Fruit fly (Drosophila melanogaster) whole organism, embryonic: ENCODE measurements around the gene CG6497.

Experiments
- Abd-B ChIP-seq: fragments of 200-800 bp; sonication (Bioruptor generic); optimal IDR thresholded peaks from 2 replicates; lab custom pipeline; 2018; ENCODE audit warnings: missing biosample characterization, mild to moderate bottlenecking, missing genetic modification characterization, moderate library complexity
- Adf1 ChIP-seq: fragments of 200-800 bp; sonication (Bioruptor generic); IDR thresholded peaks from 2 replicates; pipeline ENCODE4 v1.3.6; 2022; ENCODE audit warnings: missing biosample characterization, missing genetic modification characterization
- Aef1 ChIP-seq: fragments of 200-800 bp; sonication (Bioruptor generic); IDR thresholded peaks from 3 replicates; pipeline ENCODE4 v1.3.6; 2022; ENCODE audit warnings: missing biosample characterization, missing genetic modification characterization
- Atf3 ChIP-seq: fragments of 200-800 bp; sonication (Bioruptor generic); optimal IDR thresholded peaks from 3 replicates; lab custom pipeline; 2016; ENCODE audit warnings: missing biosample characterization, missing genetic modification characterization
- CG11504 ChIP-seq: fragments of 200-800 bp; sonication (Bioruptor generic); optimal IDR thresholded peaks from 3 replicates; lab custom pipeline; 2019; ENCODE audit warnings: missing biosample characterization, mild to moderate bottlenecking, missing genetic modification characterization, moderate library complexity
- CG12155 ChIP-seq: fragments of 200-800 bp; sonication (Bioruptor generic); optimal IDR thresholded peaks from 3 replicates; lab custom pipeline; 2016; ENCODE audit warnings: missing biosample characterization, missing genetic modification characterization
- CG13296 ChIP-seq: fragments of 200-800 bp; sonication (Bioruptor generic); optimal IDR thresholded peaks from 3 replicates; lab custom pipeline; 2018; ENCODE audit warnings: missing biosample characterization, mild to moderate bottlenecking, missing genetic modification characterization
- CG17359 ChIP-seq: fragments of 200-800 bp; sonication (Bioruptor generic); optimal IDR thresholded peaks from 3 replicates; lab custom pipeline; 2018; ENCODE audit warnings: missing biosample characterization, mild to moderate bottlenecking, missing genetic modification characterization, moderate library complexity
- CG17385 ChIP-seq: fragments of 200-800 bp; sonication (Bioruptor generic); optimal IDR thresholded peaks from 3 replicates; lab custom pipeline; 2018; ENCODE audit warnings: missing biosample characterization, mild to moderate bottlenecking, missing genetic modification characterization
- CG42726 ChIP-seq: fragments of 200-800 bp; sonication (Bioruptor generic); IDR thresholded peaks from 2 replicates; pipeline ENCODE4 v1.3.6; 2022; ENCODE audit warnings: missing biosample characterization, missing genetic modification characterization; ENCODE audit not compliant: partially characterized antibody
- CG4854 ChIP-seq: fragments of 200-800 bp; sonication (Bioruptor generic); optimal IDR thresholded peaks from 2 replicates; lab custom pipeline; 2016; ENCODE audit warnings: missing biosample characterization, missing genetic modification characterization, inconsistent platforms
- CG9932 ChIP-seq: fragments of 200-800 bp; sonication (Bioruptor generic); IDR thresholded peaks from 2 replicates; pipeline ENCODE4 v1.3.6; 2022; ENCODE audit warnings: missing biosample characterization, missing genetic modification characterization
- CoRest ChIP-seq: fragments of 200-800 bp; sonication (Bioruptor generic); optimal IDR thresholded peaks from 3 replicates; lab custom pipeline; 2018; ENCODE audit warnings: missing biosample characterization, mild to moderate bottlenecking, missing genetic modification characterization, moderate library complexity
- Fer1 ChIP-seq: fragments of 200-800 bp; sonication (Bioruptor generic); optimal IDR thresholded peaks from 2 replicates; lab custom pipeline; 2017; ENCODE audit warnings: missing biosample characterization, mild to moderate bottlenecking, missing genetic modification characterization
- GATAe ChIP-seq: fragments of 200-800 bp; sonication (Bioruptor generic); conservative IDR thresholded peaks from 2 replicates; pipeline ENCODE4 v1.3.6; 2022; ENCODE audit warnings: missing biosample characterization, missing genetic modification characterization
- Hand ChIP-seq: fragments of 200-800 bp; sonication (Bioruptor generic); optimal IDR thresholded peaks from 2 replicates; lab custom pipeline; 2017; ENCODE audit warnings: mild to moderate bottlenecking, missing biosample characterization, missing genetic modification reagents, missing genetic modification characterization
- HmgZ ChIP-seq: fragments of 200-800 bp; sonication (Bioruptor generic); optimal IDR thresholded peaks from 2 replicates; lab custom pipeline; 2018; ENCODE audit warnings: missing biosample characterization, mild to moderate bottlenecking, missing genetic modification characterization
- Jarid2 ChIP-seq: fragments of 200-800 bp; sonication (Bioruptor generic); optimal IDR thresholded peaks from 3 replicates; lab custom pipeline; 2017; ENCODE audit warnings: mild to moderate bottlenecking, missing biosample characterization, missing genetic modification reagents, missing genetic modification characterization
- Lpt ChIP-seq: fragments of >200 bp; optimal IDR thresholded peaks from 2 replicates; lab custom pipeline; 2018; ENCODE audit warnings: missing biosample characterization, missing genetic modification characterization
- Rfx ChIP-seq: fragments of 200-800 bp; sonication (Bioruptor generic); IDR thresholded peaks from 2 replicates; pipeline ENCODE4 v1.3.6; 2022; ENCODE audit warnings: missing biosample characterization, missing genetic modification characterization
- Xbp1 ChIP-seq: fragments of 200-800 bp; sonication (Bioruptor generic); optimal IDR thresholded peaks from 3 replicates; lab custom pipeline; 2016; ENCODE audit warnings: missing biosample characterization, mild to moderate bottlenecking, missing genetic modification characterization
- ash1 ChIP-seq: fragments of 200-800 bp; sonication (Bioruptor generic); optimal IDR thresholded peaks from 2 replicates; lab custom pipeline; 2018; ENCODE audit warnings: missing biosample characterization, mild to moderate bottlenecking, missing genetic modification characterization
- bab2 ChIP-seq: fragments of 200-800 bp; sonication (Bioruptor generic); optimal IDR thresholded peaks from 2 replicates; lab custom pipeline; 2016; ENCODE audit warnings: missing biosample characterization, missing genetic modification characterization
- bsh ChIP-seq, 2 experiments: fragments of 200-800 bp; sonication (Bioruptor generic); optimal IDR thresholded peaks; 2 replicates each; lab custom pipeline; 2017 to 2018; ENCODE audit warnings: mild to moderate bottlenecking in 2 of 2, missing biosample characterization in 2 of 2, missing genetic modification characterization in 2 of 2, moderate library complexity in 1 of 2
- chif ChIP-seq, 2 experiments: fragments of 200-800 bp; sonication (Bioruptor generic); optimal IDR thresholded peaks; 3 replicates each; lab custom pipeline; 2016; ENCODE audit warnings: missing biosample characterization in 2 of 2, missing genetic modification characterization in 2 of 2
- croc ChIP-seq: fragments of 200-800 bp; sonication (Bioruptor generic); conservative IDR thresholded peaks from 3 replicates; pipeline ENCODE4 v1.3.6; 2022; ENCODE audit warnings: missing biosample characterization, missing genetic modification characterization
- crp ChIP-seq, 2 experiments: fragments of 200-800 bp; sonication (Bioruptor generic); optimal IDR thresholded peaks; 2 replicates in 1 of 2; 3 replicates in 1 of 2; lab custom pipeline; 2017; ENCODE audit warnings: missing biosample characterization in 2 of 2, missing genetic modification characterization in 2 of 2, mild to moderate bottlenecking in 1 of 2, moderate library complexity in 1 of 2
- dpn ChIP-seq, 2 experiments: fragments of 200-800 bp; sonication (Bioruptor generic); optimal IDR thresholded peaks; 3 replicates each; lab custom pipeline; 2016; ENCODE audit warnings: missing biosample characterization in 2 of 2, missing genetic modification characterization in 2 of 2
- en ChIP-seq: fragments of 200-800 bp; sonication (Bioruptor generic); optimal IDR thresholded peaks from 2 replicates; lab custom pipeline; 2016; ENCODE audit warnings: missing biosample characterization, missing genetic modification characterization
- fru ChIP-seq: fragments of >200 bp; optimal IDR thresholded peaks from 2 replicates; lab custom pipeline; 2017
- gro ChIP-seq: fragments of 200-800 bp; sonication (Bioruptor generic); optimal IDR thresholded peaks from 2 replicates; lab custom pipeline; 2016; ENCODE audit warnings: missing biosample characterization, missing genetic modification characterization
- gsb-n ChIP-seq: fragments of 200-800 bp; sonication (Bioruptor generic); optimal IDR thresholded peaks from 3 replicates; lab custom pipeline; 2018; ENCODE audit warnings: missing biosample characterization, mild to moderate bottlenecking, missing genetic modification characterization
- lab ChIP-seq: fragments of 200-800 bp; sonication (Bioruptor generic); optimal IDR thresholded peaks from 3 replicates; lab custom pipeline; 2017; ENCODE audit warnings: missing biosample characterization, missing genetic modification characterization, mild to moderate bottlenecking, moderate library complexity, missing genetic modification reagents
- lbe ChIP-seq: fragments of 200-800 bp; sonication (Bioruptor generic); optimal IDR thresholded peaks from 2 replicates; lab custom pipeline; 2016; ENCODE audit warnings: missing biosample characterization, mild to moderate bottlenecking, missing genetic modification characterization
- lmd ChIP-seq: fragments of 200-800 bp; sonication (Bioruptor generic); IDR thresholded peaks from 2 replicates; pipeline ENCODE4 v1.3.6; 2022; ENCODE audit warnings: missing biosample characterization, missing genetic modification characterization
- mam ChIP-seq: fragments of 200-800 bp; sonication (Bioruptor generic); optimal IDR thresholded peaks from 3 replicates; lab custom pipeline; 2016; ENCODE audit warnings: missing biosample characterization, missing genetic modification characterization
- nom ChIP-seq: fragments of 200-800 bp; sonication (Bioruptor generic); optimal IDR thresholded peaks from 2 replicates; lab custom pipeline; 2017; ENCODE audit warnings: missing biosample characterization, missing genetic modification characterization, mild to moderate bottlenecking, moderate library complexity, missing genetic modification reagents
- onecut ChIP-seq: fragments of 200-800 bp; sonication (Bioruptor generic); IDR thresholded peaks from 2 replicates; pipeline ENCODE4 v1.3.6; 2022; ENCODE audit warnings: missing biosample characterization, missing genetic modification characterization
- org-1 ChIP-seq: fragments of 200-800 bp; sonication (Bioruptor generic); optimal IDR thresholded peaks from 2 replicates; lab custom pipeline; 2017; ENCODE audit warnings: missing biosample characterization, missing genetic modification characterization
- pnt ChIP-seq: fragments of 200-800 bp; sonication (Bioruptor generic); optimal IDR thresholded peaks from 3 replicates; lab custom pipeline; 2016; ENCODE audit warnings: missing biosample characterization, missing genetic modification characterization
- prd ChIP-seq, 3 experiments: fragments of >200 bp in 2 of 3; fragments of 200-800 bp in 1 of 3; sonication (Bioruptor generic) in 1 of 3; optimal IDR thresholded peaks in 2 of 3; IDR thresholded peaks in 1 of 3; 2 replicates in 2 of 3; 3 replicates in 1 of 3; pipeline versions ENCODE4 v1.3.6 to Lab custom; 2017 to 2022; ENCODE audit warnings: missing biosample characterization in 1 of 3, missing genetic modification characterization in 1 of 3
- pum ChIP-seq: fragments of 200-800 bp; sonication (Bioruptor generic); optimal IDR thresholded peaks from 2 replicates; lab custom pipeline; 2016; ENCODE audit warnings: missing biosample characterization, missing genetic modification characterization
- sens ChIP-seq: fragments of 200-800 bp; sonication (Bioruptor generic); peaks from one replicate; lab custom pipeline; 2016; ENCODE audit warnings: missing biosample characterization, missing genetic modification characterization
- seq ChIP-seq: fragments of 200-800 bp; sonication (Bioruptor generic); IDR thresholded peaks from 2 replicates; pipeline ENCODE4 v1.3.6; 2022; ENCODE audit warnings: missing biosample characterization, missing genetic modification characterization
- slbo ChIP-seq: fragments of 200-800 bp; sonication (Bioruptor generic); IDR thresholded peaks from 2 replicates; pipeline ENCODE4 v1.3.6; 2022; ENCODE audit warnings: missing biosample characterization, missing genetic modification characterization
- so ChIP-seq: fragments of 200-800 bp; sonication (Bioruptor generic); IDR thresholded peaks from 3 replicates; pipeline ENCODE4 v1.3.6; 2022; ENCODE audit warnings: missing biosample characterization, missing genetic modification characterization
- tgo ChIP-seq: fragments of 200-800 bp; sonication (Bioruptor generic); IDR thresholded peaks from 3 replicates; pipeline ENCODE4 v1.3.6; 2022; ENCODE audit warnings: missing biosample characterization, missing genetic modification characterization
- vfl ChIP-seq: fragments of 200-800 bp; sonication (Bioruptor generic); optimal IDR thresholded peaks from 2 replicates; lab custom pipeline; 2016; ENCODE audit warnings: missing biosample characterization, missing genetic modification characterization
- vnd ChIP-seq: fragments of 200-800 bp; sonication (Bioruptor generic); IDR thresholded peaks from 3 replicates; pipeline ENCODE4 v1.3.6; 2022; ENCODE audit warnings: missing biosample characterization, missing genetic modification characterization; ENCODE audit not compliant: partially characterized antibody
- zen2 ChIP-seq: fragments of 200-800 bp; sonication (Bioruptor generic); IDR thresholded peaks from 3 replicates; pipeline ENCODE4 v1.3.6; 2022; ENCODE audit warnings: missing biosample characterization, missing genetic modification characterization; ENCODE audit not compliant: partially characterized antibody

Gene CG6497

dm6 chr3L:17238129-17238732 is 15.5 kb downstream of the CG6497 start, which contains the start of gene Rbp6 (continued):
- TF ChIP-seq CG4854 (GFP tag; lab: Kevin White, UChicago) (no peak), CG17385 (GFP tag; lab: Kevin White, UChicago) (no peak), org-1 (GFP tag; lab: Kevin White, UChicago) (no peak), vfl (GFP tag; lab: Kevin White, UChicago) (no peak), Lpt (no peak), onecut (no peak), CG12155 (GFP tag; lab: Kevin White, UChicago) (no peak), gsb-n (tag; lab: Kevin White, UChicago) (no peak), mam (GFP tag; lab: Kevin White, UChicago) (no peak), ash1 (no peak), zen2 (GFP tag; lab: Robert Waterston, UW) (peak; percentile 41; the same call in 1 of the 3 replicates), bab2 (GFP tag; lab: Kevin White, UChicago) (no peak), gro (no peak), Abd-B (GFP tag; lab: Kevin White, UChicago) (no peak), slbo (GFP tag; lab: Robert Waterston, UW) (no peak), nom (GFP tag; lab: Kevin White, UChicago) (peak; percentile 1), HmgZ (tag; lab: Kevin White, UChicago) (no peak), lab (GFP tag; lab: Kevin White, UChicago) (peak; percentile 1), Hand (no peak), dpn (GFP tag; optimal IDR thresholded peaks at IDR 0.05; lab: Kevin White, UChicago) (peak in 1 of 2 experiments; percentile 18), pnt (GFP tag; lab: Kevin White, UChicago) (no peak), fru (no peak), Adf1 (GFP tag; lab: Robert Waterston, UW) (peak; percentile 77), Fer1 (GFP tag; lab: Kevin White, UChicago) (no peak), CG13296 (no peak), Atf3 (GFP tag; lab: Kevin White, UChicago) (no peak), seq (GFP tag; lab: Robert Waterston, UW) (no peak), Aef1 (GFP tag; lab: Robert Waterston, UW) (no peak), CG42726 (no peak), sens (GFP tag; lab: Kevin White, UChicago) (peak; percentile 91), CG11504 (peak; percentile 19), CoRest (peak; percentile 5), crp (GFP tag; optimal IDR thresholded peaks at IDR 0.05; lab: Kevin White, UChicago) (peak in 1 of 2 experiments; percentile 37), en (GFP tag; lab: Kevin White, UChicago) (no peak), CG9932 (GFP tag; lab: Robert Waterston, UW) (peak; percentile 22; the same call in 1 of the 2 replicates), croc (GFP tag; lab: Robert Waterston, UW) (no peak), GATAe (GFP tag; lab: Robert Waterston, UW) (no peak), lmd (GFP tag; lab: Robert Waterston, UW) (peak; percentile 25; the same call in 1 of the 2 replicates), pum (no peak), Rfx (0 out of 2 replicates have a peak, but pooled peaks have one; percentile 22), Jarid2 (peak; percentile 56), chif (GFP tag; optimal IDR thresholded peaks at IDR 0.05; lab: Kevin White, UChicago) (no peak), vnd (GFP tag; lab: Robert Waterston, UW) (no peak), CG17359 (tag; lab: Kevin White, UChicago) (peak; percentile 23), prd (optimal IDR thresholded peaks at IDR 0.05; lab: Kevin White, UChicago) (no peak), prd (GFP tag; IDR thresholded peaks at IDR 0.05; lab: Robert Waterston, UW) (0 out of 3 replicates have a peak, but pooled peaks have one; percentile 12), bsh (GFP tag; optimal IDR thresholded peaks at IDR 0.05; lab: Kevin White, UChicago) (peak in 1 of 2 experiments; percentile 30), so (GFP tag; lab: Robert Waterston, UW) (no peak), lbe (GFP tag; lab: Kevin White, UChicago) (no peak), tgo (peak; percentile 42; the same call in 2 of the 3 replicates), Xbp1 (GFP tag; lab: Kevin White, UChicago) (no peak)
